Fruit fly (Drosophila melanogaster): Measurements from ENCODE around the gene CG31676.

The CG31676 gene

DNA sequence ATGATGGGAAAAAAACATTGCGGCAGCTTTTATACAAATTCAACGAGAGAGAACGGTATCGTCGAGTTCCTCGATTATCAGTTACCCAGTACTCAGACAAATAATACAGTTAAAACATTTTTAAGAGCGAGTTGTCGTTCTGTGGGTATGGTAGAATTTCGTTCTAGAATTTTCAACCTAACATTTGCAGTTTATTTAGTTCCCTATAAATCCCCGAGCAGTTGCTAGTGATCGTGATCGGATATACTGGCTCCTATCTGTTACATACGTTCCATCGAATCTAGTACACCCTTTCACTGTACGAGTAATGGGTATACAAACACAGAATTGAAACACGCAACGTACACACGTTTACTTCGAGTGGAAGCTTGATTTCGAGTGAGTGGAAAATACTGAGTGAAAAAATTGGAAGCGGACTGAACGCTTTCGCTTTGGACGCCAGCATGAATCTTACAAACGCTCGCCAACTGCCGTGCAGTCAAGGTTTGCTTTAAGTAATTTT is 24.3 kb downstream of the CG31676 start, which contains the start of gene CG9338 (continued):
- peak; percentile 92 for TF ChIP-seq abd-A (tag; optimal IDR thresholded peaks at IDR 0.05)
- TF ChIP-seq Scr (GFP tag; IDR thresholded peaks at IDR 0.05; ENCODE audit: partially characterized antibody) = peak; percentile 55
- peak; percentile 85 for TF ChIP-seq CG10274 (GFP tag; optimal IDR thresholded peaks at IDR 0.05)
- no peak for TF ChIP-seq CG12391 (tag; optimal IDR thresholded peaks at IDR 0.05)
- peak; percentile 62 for TF ChIP-seq CG17186 (GFP tag; optimal IDR thresholded peaks at IDR 0.05)
- TF ChIP-seq Dbx (GFP tag; IDR thresholded peaks at IDR 0.05) = peak; percentile 77
- peak; percentile 73 for TF ChIP-seq HLH4C (GFP tag; IDR thresholded peaks at IDR 0.05; ENCODE audit: partially characterized antibody)
- peak; percentile 74 for TF ChIP-seq CG15696 (tag; optimal IDR thresholded peaks at IDR 0.05)
- peak; percentile 82 for TF ChIP-seq toy (GFP tag; IDR thresholded peaks at IDR 0.05)
- peak; percentile 77 for TF ChIP-seq rib (GFP tag; IDR thresholded peaks at IDR 0.05)
- TF ChIP-seq wek (GFP tag; optimal IDR thresholded peaks at IDR 0.05) = peak; percentile 39
- no peak for TF ChIP-seq sc (optimal IDR thresholded peaks at IDR 0.05)
- TF ChIP-seq sc (GFP tag; optimal IDR thresholded peaks at IDR 0.05) = peak; percentile 22
- peak; percentile 74 for TF ChIP-seq D19A (tag; optimal IDR thresholded peaks at IDR 0.05)
- TF ChIP-seq ssp (GFP tag; IDR thresholded peaks at IDR 0.05) = peak; percentile 56
- no peak for TF ChIP-seq tup (GFP tag; optimal IDR thresholded peaks at IDR 0.05)
- TF ChIP-seq CG13424 (tag; optimal IDR thresholded peaks at IDR 0.05) = peak; percentile 80
- TF ChIP-seq Elba2 (GFP tag; optimal IDR thresholded peaks at IDR 0.05) = no peak
- peak; percentile 81 for TF ChIP-seq tgo (GFP tag; IDR thresholded peaks at IDR 0.05)
- no peak for TF ChIP-seq Lpt (GFP tag; optimal IDR thresholded peaks at IDR 0.05)
- no peak for TF ChIP-seq Doc2 (GFP tag; IDR thresholded peaks at IDR 0.05)
- TF ChIP-seq CG11093 (GFP tag; IDR thresholded peaks at IDR 0.05) = peak; percentile 93
- peak; percentile 93 for TF ChIP-seq H15 (GFP tag; IDR thresholded peaks at IDR 0.05)
- TF ChIP-seq CG12236 (GFP tag; optimal IDR thresholded peaks at IDR 0.05) = peak; percentile 61
- TF ChIP-seq luna (GFP tag; optimal IDR thresholded peaks at IDR 0.05) = peak; percentile 61
- TF ChIP-seq Xrp1 (GFP tag; IDR thresholded peaks at IDR 0.05) = peak; percentile 95
- TF ChIP-seq CG13624 (GFP tag; optimal IDR thresholded peaks at IDR 0.05) = peak; percentile 86
- TF ChIP-seq Taf1 (GFP tag; IDR thresholded peaks at IDR 0.05) = peak; percentile 80
- peak; percentile 77 for TF ChIP-seq Optix (GFP tag; IDR thresholded peaks at IDR 0.05)
- TF ChIP-seq CG12744 (GFP tag; optimal IDR thresholded peaks at IDR 0.05) = peak; percentile 54
- peak; percentile 34; the same call in 1 of the 2 replicates for TF ChIP-seq dati (GFP tag; IDR thresholded peaks at IDR 0.05)
- peak; percentile 17; the same call in 1 of the 3 replicates for TF ChIP-seq C15 (GFP tag; IDR thresholded peaks at IDR 0.05)
- TF ChIP-seq Xbp1 (GFP tag; optimal IDR thresholded peaks at IDR 0.05) = peak; percentile 69
- peak; percentile 75 for TF ChIP-seq gcm (GFP tag; optimal IDR thresholded peaks at IDR 0.05)
- TF ChIP-seq ken (GFP tag; IDR thresholded peaks at IDR 0.05) = no peak; the same call in 2 of the 3 replicates
- peak; percentile 85; the same call in 1 of the 2 replicates for TF ChIP-seq danr (GFP tag; IDR thresholded peaks at IDR 0.05)
- TF ChIP-seq gfzf (GFP tag; optimal IDR thresholded peaks at IDR 0.05) = no peak
- TF ChIP-seq Hr51 (GFP tag; optimal IDR thresholded peaks at IDR 0.05) = peak; percentile 56 to 85
- TF ChIP-seq sna (GFP tag; IDR thresholded peaks at IDR 0.05; ENCODE audit: partially characterized antibody) = no peak
- TF ChIP-seq CG10209 (GFP tag; optimal IDR thresholded peaks at IDR 0.05) = peak; percentile 77
- TF ChIP-seq CG1603 (tag; optimal IDR thresholded peaks at IDR 0.05) = peak; percentile 75
- TF ChIP-seq CG9215 (GFP tag; IDR thresholded peaks at IDR 0.05) = peak; percentile 93
- TF ChIP-seq YL-1 (GFP tag; optimal IDR thresholded peaks at IDR 0.05) = peak; percentile 36
- TF ChIP-seq mld (GFP tag; IDR thresholded peaks at IDR 0.05; ENCODE audit: partially characterized antibody) = no peak
- peak; percentile 71 for TF ChIP-seq CG15269 (tag; optimal IDR thresholded peaks at IDR 0.05)
- TF ChIP-seq HmgD (GFP tag; optimal IDR thresholded peaks at IDR 0.05) = peak; percentile 64
- TF ChIP-seq grau (tag; optimal IDR thresholded peaks at IDR 0.05) = peak; percentile 84
- TF ChIP-seq CG16815 (GFP tag; optimal IDR thresholded peaks at IDR 0.05) = peak; percentile 53
- peak; percentile 87 for TF ChIP-seq kah (GFP tag; optimal IDR thresholded peaks at IDR 0.05)
- TF ChIP-seq phol (tag; optimal IDR thresholded peaks at IDR 0.05) = peak; percentile 94

Measured in whole organism, embryonic.